Fruit fly (Drosophila melanogaster) whole organism, embryonic: ENCODE results near the gene defl.

Source experiments
- Ada2b ChIP-seq: fragments of 200-800 bp; sonication (Bioruptor generic); IDR thresholded peaks from 2 replicates; pipeline ENCODE4 v1.3.6; 2022; ENCODE audit warnings: missing biosample characterization, missing genetic modification characterization
- Atf6 ChIP-seq: fragments of 200-800 bp; sonication (Bioruptor generic); IDR thresholded peaks from 2 replicates; pipeline ENCODE4 v1.3.6; 2022; ENCODE audit warnings: missing biosample characterization, missing genetic modification characterization
- CG10267 ChIP-seq: fragments of 200-800 bp; sonication (Bioruptor generic); optimal IDR thresholded peaks from 2 replicates; lab custom pipeline; 2018; ENCODE audit warnings: missing biosample characterization, mild to moderate bottlenecking, missing genetic modification characterization, moderate library complexity
- CG11093 ChIP-seq: fragments of 200-800 bp; sonication (Bioruptor generic); IDR thresholded peaks from 3 replicates; pipeline ENCODE4 v1.3.6; 2022; ENCODE audit warnings: missing biosample characterization, missing genetic modification characterization
- CG11504 ChIP-seq: fragments of 200-800 bp; sonication (Bioruptor generic); optimal IDR thresholded peaks from 3 replicates; lab custom pipeline; 2019; ENCODE audit warnings: missing biosample characterization, mild to moderate bottlenecking, missing genetic modification characterization, moderate library complexity
- CG12236 ChIP-seq: fragments of 200-800 bp; sonication (Bioruptor generic); optimal IDR thresholded peaks from 2 replicates; lab custom pipeline; 2016; ENCODE audit warnings: missing biosample characterization, missing genetic modification characterization
- CG13296 ChIP-seq: fragments of 200-800 bp; sonication (Bioruptor generic); optimal IDR thresholded peaks from 3 replicates; lab custom pipeline; 2018; ENCODE audit warnings: missing biosample characterization, mild to moderate bottlenecking, missing genetic modification characterization
- CG14050 ChIP-seq: fragments of 200-800 bp; sonication (Bioruptor generic); IDR thresholded peaks from 3 replicates; pipeline ENCODE4 v1.3.6; 2022; ENCODE audit warnings: missing biosample characterization, missing genetic modification characterization
- CG14667 ChIP-seq: fragments of 200-800 bp; sonication (Bioruptor generic); IDR thresholded peaks from 2 replicates; pipeline ENCODE4 v1.3.6; 2022; ENCODE audit warnings: missing biosample characterization, missing genetic modification characterization
- CG16779 ChIP-seq: fragments of 200-800 bp; sonication (Bioruptor generic); IDR thresholded peaks from 2 replicates; pipeline ENCODE4 v1.3.6; 2022; ENCODE audit warnings: missing biosample characterization, missing genetic modification characterization
- CG16863 ChIP-seq: fragments of 200-800 bp; sonication (Bioruptor generic); optimal IDR thresholded peaks from 3 replicates; lab custom pipeline; 2016; ENCODE audit warnings: missing biosample characterization, missing genetic modification characterization
- CG17802 ChIP-seq: fragments of 200-800 bp; sonication (Bioruptor generic); optimal IDR thresholded peaks from 2 replicates; lab custom pipeline; 2018; ENCODE audit warnings: missing biosample characterization, mild to moderate bottlenecking, missing genetic modification characterization, moderate library complexity
- CG18011 ChIP-seq: fragments of 200-800 bp; sonication (Bioruptor generic); optimal IDR thresholded peaks from 2 replicates; lab custom pipeline; 2017; ENCODE audit warnings: missing biosample characterization, missing genetic modification characterization, mild to moderate bottlenecking, moderate library complexity, missing genotype
- CG2202 ChIP-seq: fragments of 200-800 bp; sonication (Bioruptor generic); optimal IDR thresholded peaks from 2 replicates; lab custom pipeline; 2018; ENCODE audit warnings: missing biosample characterization, mild to moderate bottlenecking, missing genetic modification characterization
- CG4820 ChIP-seq: fragments of 200-800 bp; sonication (Bioruptor generic); optimal IDR thresholded peaks from 3 replicates; lab custom pipeline; 2016; ENCODE audit warnings: missing biosample characterization, missing genetic modification characterization
- CG7987 ChIP-seq: fragments of 200-800 bp; sonication (Bioruptor generic); optimal IDR thresholded peaks from 2 replicates; lab custom pipeline; 2018; ENCODE audit warnings: missing biosample characterization, mild to moderate bottlenecking, missing genetic modification characterization, moderate library complexity
- CG8924 ChIP-seq: fragments of 200-800 bp; optimal IDR thresholded peaks from 3 replicates; lab custom pipeline; 2019; ENCODE audit warnings: missing biosample characterization, mild to moderate bottlenecking, missing genetic modification characterization, moderate library complexity
- CG8944 ChIP-seq: fragments of 200-800 bp; sonication (Bioruptor generic); optimal IDR thresholded peaks from 3 replicates; lab custom pipeline; 2016; ENCODE audit warnings: missing biosample characterization, missing genetic modification characterization
- CG9609 ChIP-seq: fragments of 200-800 bp; sonication (Bioruptor generic); optimal IDR thresholded peaks from 3 replicates; lab custom pipeline; 2016; ENCODE audit warnings: missing biosample characterization, missing genetic modification characterization
- Chrac-16 ChIP-seq: fragments of 200-800 bp; sonication (Bioruptor generic); optimal IDR thresholded peaks from 3 replicates; lab custom pipeline; 2016; ENCODE audit warnings: missing biosample characterization, missing genetic modification characterization
- D19A ChIP-seq: fragments of 200-800 bp; optimal IDR thresholded peaks from 3 replicates; lab custom pipeline; 2019; ENCODE audit warnings: missing biosample characterization, mild to moderate bottlenecking, missing genetic modification characterization, moderate library complexity
- Elba2 ChIP-seq: fragments of 200-800 bp; sonication (Bioruptor generic); optimal IDR thresholded peaks from 3 replicates; lab custom pipeline; 2016; ENCODE audit warnings: missing biosample characterization, missing genetic modification characterization
- Hr51 ChIP-seq, 2 experiments: fragments of 200-800 bp; sonication (Bioruptor generic); optimal IDR thresholded peaks; 2 replicates in 1 of 2; 3 replicates in 1 of 2; lab custom pipeline; 2016 to 2018; ENCODE audit warnings: missing biosample characterization in 2 of 2, missing genetic modification characterization in 2 of 2, mild to moderate bottlenecking in 1 of 2, moderate library complexity in 1 of 2
- Mes4 ChIP-seq: fragments of 200-800 bp; sonication (Bioruptor generic); optimal IDR thresholded peaks from 2 replicates; lab custom pipeline; 2016; ENCODE audit warnings: missing biosample characterization, missing genetic modification characterization
- NFAT ChIP-seq: fragments of 200-800 bp; sonication (Bioruptor generic); IDR thresholded peaks from 2 replicates; pipeline ENCODE4 v1.3.6; 2022; ENCODE audit warnings: missing biosample characterization, missing genetic modification characterization
- Oli ChIP-seq: fragments of 200-800 bp; sonication (Bioruptor generic); optimal IDR thresholded peaks from 2 replicates; lab custom pipeline; 2018; ENCODE audit warnings: missing biosample characterization, mild to moderate bottlenecking, missing genetic modification characterization, moderate library complexity
- Ravus ChIP-seq: fragments of 200-800 bp; sonication (Bioruptor generic); IDR thresholded peaks from 2 replicates; pipeline ENCODE4 v1.3.6; 2022; ENCODE audit warnings: missing biosample characterization, missing genetic modification characterization
- Sox100B ChIP-seq: fragments of 200-800 bp; sonication (Bioruptor generic); optimal IDR thresholded peaks from 3 replicates; lab custom pipeline; 2018; ENCODE audit warnings: missing biosample characterization, mild to moderate bottlenecking, missing genetic modification characterization
- Ssrp ChIP-seq: fragments of 200-800 bp; sonication (Bioruptor generic); optimal IDR thresholded peaks from 2 replicates; lab custom pipeline; 2018; ENCODE audit warnings: missing biosample characterization, mild to moderate bottlenecking, missing genetic modification characterization, moderate library complexity
- Xbp1 ChIP-seq: fragments of 200-800 bp; sonication (Bioruptor generic); optimal IDR thresholded peaks from 3 replicates; lab custom pipeline; 2016; ENCODE audit warnings: missing biosample characterization, mild to moderate bottlenecking, missing genetic modification characterization
- YL-1 ChIP-seq: fragments of 200-800 bp; sonication (Bioruptor generic); optimal IDR thresholded peaks from 3 replicates; lab custom pipeline; 2017; ENCODE audit warnings: missing biosample characterization, mild to moderate bottlenecking, missing genetic modification characterization
- bab2 ChIP-seq: fragments of 200-800 bp; sonication (Bioruptor generic); optimal IDR thresholded peaks from 2 replicates; lab custom pipeline; 2016; ENCODE audit warnings: missing biosample characterization, missing genetic modification characterization
- bbx ChIP-seq: fragments of 200-800 bp; sonication (Bioruptor generic); IDR thresholded peaks from 2 replicates; pipeline ENCODE4 v1.3.6; 2022; ENCODE audit warnings: missing biosample characterization, missing genetic modification characterization; ENCODE audit not compliant: partially characterized antibody
- bcd ChIP-seq: fragments of 200-800 bp; sonication (Bioruptor generic); optimal IDR thresholded peaks from 2 replicates; lab custom pipeline; 2017; ENCODE audit warnings: missing biosample characterization, mild to moderate bottlenecking, missing genetic modification characterization
- bsh ChIP-seq, 2 experiments: fragments of 200-800 bp; sonication (Bioruptor generic); optimal IDR thresholded peaks; 2 replicates each; lab custom pipeline; 2017 to 2018; ENCODE audit warnings: mild to moderate bottlenecking in 2 of 2, missing biosample characterization in 2 of 2, missing genetic modification characterization in 2 of 2, moderate library complexity in 1 of 2
- chm ChIP-seq: fragments of 200-800 bp; sonication (Bioruptor generic); IDR thresholded peaks from 2 replicates; pipeline ENCODE4 v1.3.6; 2022; ENCODE audit warnings: missing biosample characterization, missing genetic modification characterization
- exex ChIP-seq: fragments of 200-800 bp; sonication (Bioruptor generic); optimal IDR thresholded peaks from 4 replicates; lab custom pipeline; 2018; ENCODE audit warnings: missing biosample characterization, mild to moderate bottlenecking, missing genetic modification characterization, moderate library complexity
- eyg ChIP-seq: fragments of 200-800 bp; sonication (Bioruptor generic); optimal IDR thresholded peaks from 3 replicates; lab custom pipeline; 2016; ENCODE audit warnings: missing biosample characterization, missing genetic modification characterization
- gsb-n ChIP-seq: fragments of 200-800 bp; sonication (Bioruptor generic); optimal IDR thresholded peaks from 3 replicates; lab custom pipeline; 2018; ENCODE audit warnings: missing biosample characterization, mild to moderate bottlenecking, missing genetic modification characterization
- gt ChIP-seq: fragments of 200-800 bp; sonication (Bioruptor generic); IDR thresholded peaks from 2 replicates; pipeline ENCODE4 v1.3.6; 2022; ENCODE audit warnings: missing biosample characterization, missing genetic modification characterization
- mam ChIP-seq: fragments of 200-800 bp; sonication (Bioruptor generic); optimal IDR thresholded peaks from 3 replicates; lab custom pipeline; 2016; ENCODE audit warnings: missing biosample characterization, missing genetic modification characterization
- onecut ChIP-seq: fragments of 200-800 bp; sonication (Bioruptor generic); IDR thresholded peaks from 2 replicates; pipeline ENCODE4 v1.3.6; 2022; ENCODE audit warnings: missing biosample characterization, missing genetic modification characterization
- rib ChIP-seq: fragments of 200-800 bp; sonication (Bioruptor generic); IDR thresholded peaks from 2 replicates; pipeline ENCODE4 v1.3.6; 2022; ENCODE audit warnings: missing biosample characterization, missing genetic modification characterization
- ro ChIP-seq: fragments of 200-800 bp; sonication (Bioruptor generic); IDR thresholded peaks from 2 replicates; pipeline ENCODE4 v1.3.6; 2022; ENCODE audit warnings: missing biosample characterization, missing genetic modification characterization
- run ChIP-seq: fragments of 200-800 bp; sonication (Bioruptor generic); optimal IDR thresholded peaks from 3 replicates; lab custom pipeline; 2018; ENCODE audit warnings: missing biosample characterization, mild to moderate bottlenecking, missing genetic modification characterization
- sd ChIP-seq: fragments of 200-800 bp; sonication (Bioruptor generic); optimal IDR thresholded peaks from 3 replicates; lab custom pipeline; 2018; ENCODE audit warnings: missing biosample characterization, mild to moderate bottlenecking, missing genetic modification characterization, moderate library complexity
- sens ChIP-seq: fragments of 200-800 bp; sonication (Bioruptor generic); peaks from one replicate; lab custom pipeline; 2016; ENCODE audit warnings: missing biosample characterization, missing genetic modification characterization
- sqz ChIP-seq: fragments of 200-800 bp; sonication (Bioruptor generic); optimal IDR thresholded peaks from 3 replicates; lab custom pipeline; 2018; ENCODE audit warnings: missing biosample characterization, mild to moderate bottlenecking, missing genetic modification characterization
- trem ChIP-seq: fragments of 200-800 bp; optimal IDR thresholded peaks from 3 replicates; lab custom pipeline; 2019; ENCODE audit warnings: missing biosample characterization, mild to moderate bottlenecking, missing genetic modification characterization, moderate library complexity
- unpg ChIP-seq: fragments of 200-800 bp; sonication (Bioruptor generic); optimal IDR thresholded peaks from 3 replicates; lab custom pipeline; 2018; ENCODE audit warnings: missing biosample characterization, mild to moderate bottlenecking, missing genetic modification characterization, moderate library complexity
- zf30C ChIP-seq: fragments of 200-800 bp; sonication (Bioruptor generic); optimal IDR thresholded peaks from 3 replicates; lab custom pipeline; 2018; ENCODE audit warnings: missing biosample characterization, mild to moderate bottlenecking, missing genetic modification characterization

Gene defl

dm6 chr3L:9693552-9694133 lies 29.6 kb upstream of the defl start (continued):
- TF ChIP-seq mam (GFP tag; lab: Kevin White, UChicago) = no peak
- TF ChIP-seq CG17802 (tag; lab: Kevin White, UChicago) = no peak
- TF ChIP-seq CG4820 = no peak
- no peak for TF ChIP-seq Hr51 (GFP tag; optimal IDR thresholded peaks at IDR 0.05; lab: Kevin White, UChicago)
- TF ChIP-seq CG10267 (tag; lab: Kevin White, UChicago) = no peak
- peak; percentile 36 for TF ChIP-seq unpg
- no peak for TF ChIP-seq Ssrp (tag; lab: Kevin White, UChicago)
- 0 out of 2 replicates have a peak, but pooled peaks have one; percentile 28 for TF ChIP-seq Ada2b (GFP tag; lab: Robert Waterston, UW)
- TF ChIP-seq rib = peak; percentile 12; the same call in 1 of the 2 replicates
- TF ChIP-seq D19A = no peak
- no peak for TF ChIP-seq Oli
- TF ChIP-seq Sox100B = peak; percentile 6
- no peak for TF ChIP-seq gsb-n (tag; lab: Kevin White, UChicago)
- TF ChIP-seq ro (GFP tag; lab: Robert Waterston, UW) = no peak
- TF ChIP-seq bab2 (GFP tag; lab: Kevin White, UChicago) = no peak
- TF ChIP-seq YL-1 (GFP tag; lab: Kevin White, UChicago) = no peak
- TF ChIP-seq chm = no peak
- TF ChIP-seq CG14667 (GFP tag; lab: Robert Waterston, UW) = 0 out of 2 replicates have a peak, but pooled peaks have one; percentile 8
- no peak for TF ChIP-seq Atf6 (GFP tag; lab: Robert Waterston, UW)
- no peak for TF ChIP-seq CG7987 (GFP tag; lab: Kevin White, UChicago)
- no peak for TF ChIP-seq run (tag; lab: Kevin White, UChicago)
- TF ChIP-seq CG16779 = no peak
- TF ChIP-seq sd (tag; lab: Kevin White, UChicago) = no peak
- no peak for TF ChIP-seq Xbp1
- no peak for TF ChIP-seq sqz
- TF ChIP-seq onecut (GFP tag; lab: Robert Waterston, UW) = peak; percentile 31; the same call in 1 of the 2 replicates
- TF ChIP-seq CG16863 (GFP tag; lab: Kevin White, UChicago) = no peak
- no peak for TF ChIP-seq Elba2 (GFP tag; lab: Kevin White, UChicago)
- TF ChIP-seq CG11093 (GFP tag; lab: Robert Waterston, UW) = no peak
- peak; percentile 71 for TF ChIP-seq sens (GFP tag; lab: Kevin White, UChicago)
- no peak for TF ChIP-seq zf30C (GFP tag; lab: Kevin White, UChicago)
- TF ChIP-seq Chrac-16 (GFP tag; lab: Kevin White, UChicago) = no peak
- no peak for TF ChIP-seq gt (GFP tag; lab: Robert Waterston, UW)
- no peak for TF ChIP-seq exex (tag; lab: Kevin White, UChicago)
- TF ChIP-seq NFAT = no peak
- TF ChIP-seq eyg (GFP tag; lab: Kevin White, UChicago) = no peak
- TF ChIP-seq Ravus (GFP tag; lab: Robert Waterston, UW) = no peak
- TF ChIP-seq bcd (GFP tag; lab: Kevin White, UChicago) = no peak
- TF ChIP-seq CG9609 (GFP tag; lab: Kevin White, UChicago) = no peak
- TF ChIP-seq bsh (GFP tag; optimal IDR thresholded peaks at IDR 0.05; lab: Kevin White, UChicago) = peak in 1 of 2 experiments; percentile 31
- TF ChIP-seq bbx (GFP tag; lab: Robert Waterston, UW) = no peak
- TF ChIP-seq CG2202 (tag; lab: Kevin White, UChicago) = no peak
- TF ChIP-seq CG8944 (GFP tag; lab: Kevin White, UChicago) = no peak
- no peak for TF ChIP-seq CG18011 (GFP tag; lab: Kevin White, UChicago)
- no peak; the same call in 2 of the 3 replicates for TF ChIP-seq CG14050 (GFP tag; lab: Robert Waterston, UW)
- TF ChIP-seq Mes4 (GFP tag; lab: Kevin White, UChicago) = no peak
- TF ChIP-seq CG12236 (GFP tag; lab: Kevin White, UChicago) = no peak
- no peak for TF ChIP-seq trem (tag; lab: Kevin White, UChicago)
- no peak for TF ChIP-seq CG8924
- TF ChIP-seq CG13296 (GFP tag; lab: Kevin White, UChicago) = no peak
- TF ChIP-seq CG11504 (tag; lab: Kevin White, UChicago) = no peak
